Worm (Caenorhabditis elegans) whole organism, young adult: ENCODE results near the gene F49C5.12.
A peak's percentile ranks its signal among the peaks of the same experiment; 100 is the strongest.

Source experiments
- B0019.2 ChIP-seq: fragments of 200-800 bp; sonication (Bioruptor generic); conservative IDR thresholded peaks from 2 replicates; pipeline ENCODE4 v1.3.6; 2022; ENCODE audit warnings: missing genetic modification reagents, missing genetic modification characterization, missing compliant biosample characterization
- B0261.1 ChIP-seq: sonication (generic microtip); optimal IDR thresholded peaks from 2 replicates; lab custom pipeline; 2016; ENCODE audit warnings: mild to moderate bottlenecking, missing genetic modification characterization, moderate library complexity, missing compliant biosample characterization
- C17E4.6 ChIP-seq: fragments of 200-800 bp; sonication (Bioruptor generic); IDR thresholded peaks from 2 replicates; pipeline ENCODE4 v1.3.6; 2022; ENCODE audit warnings: missing genetic modification reagents, missing genetic modification characterization, missing compliant biosample characterization
- F22D6.2 ChIP-seq: sonication (generic microtip); optimal IDR thresholded peaks from 2 replicates; lab custom pipeline; 2016; ENCODE audit warnings: mild to moderate bottlenecking, missing genetic modification characterization, missing compliant biosample characterization
- F39B2.1 ChIP-seq: fragments of 200-800 bp; sonication (Bioruptor generic); IDR thresholded peaks from 2 replicates; pipeline ENCODE4 v1.3.6; 2022; ENCODE audit warnings: missing genetic modification reagents, missing genetic modification characterization, missing compliant biosample characterization
- F52B5.7 ChIP-seq: sonication (generic microtip); optimal IDR thresholded peaks from 2 replicates; lab custom pipeline; 2016; ENCODE audit warnings: mild to moderate bottlenecking, missing genetic modification characterization, missing compliant biosample characterization
- T07F8.4 ChIP-seq: sonication (generic microtip); optimal IDR thresholded peaks from 2 replicates; lab custom pipeline; 2016; ENCODE audit warnings: mild to moderate bottlenecking, missing genetic modification characterization, moderate library complexity, missing compliant biosample characterization
- T26A5.8 ChIP-seq: sonication (generic microtip); optimal IDR thresholded peaks from 2 replicates; lab custom pipeline; 2016; ENCODE audit warnings: missing genetic modification characterization, missing compliant biosample characterization
- Y53F4B.3 ChIP-seq: fragments of 200-800 bp; sonication (Bioruptor generic); IDR thresholded peaks from 2 replicates; pipeline ENCODE4 v1.3.6; 2022; ENCODE audit warnings: missing genetic modification reagents, missing genetic modification characterization, missing compliant biosample characterization
- Y53G8AR.9 ChIP-seq: fragments of 200-800 bp; sonication (Bioruptor generic); conservative IDR thresholded peaks from 2 replicates; pipeline ENCODE4 v1.3.6; 2022; ENCODE audit warnings: missing genetic modification reagents, missing genetic modification characterization, missing compliant biosample characterization
- Y56A3A.18 ChIP-seq: fragments of 200-800 bp; sonication (Bioruptor generic); IDR thresholded peaks from 2 replicates; pipeline ENCODE4 v1.3.6; 2022; ENCODE audit warnings: missing genetic modification reagents, missing genetic modification characterization, missing compliant biosample characterization
- Y67H2A.10 ChIP-seq: fragments of 200-800 bp; sonication (Bioruptor generic); conservative IDR thresholded peaks from 2 replicates; pipeline ENCODE4 v1.3.6; 2022; ENCODE audit warnings: missing genetic modification reagents, missing genetic modification characterization, missing compliant biosample characterization
- Y79H2A.3 ChIP-seq: fragments of 200-800 bp; sonication (Bioruptor generic); conservative IDR thresholded peaks from 2 replicates; pipeline ENCODE4 v1.3.6; 2022; ENCODE audit warnings: missing genetic modification reagents, missing genetic modification characterization, missing compliant biosample characterization
- aptf-2 ChIP-seq: fragments of 200-800 bp; sonication (Bioruptor generic); conservative IDR thresholded peaks from 2 replicates; pipeline ENCODE4 v1.3.6; 2022; ENCODE audit warnings: missing genetic modification reagents, missing genetic modification characterization, missing compliant biosample characterization
- atf-7 ChIP-seq: sonication (generic microtip); optimal IDR thresholded peaks from 2 replicates; lab custom pipeline; 2017; ENCODE audit warnings: mild to moderate bottlenecking, missing genetic modification characterization, missing compliant biosample characterization
- athp-1 ChIP-seq: sonication (generic microtip); optimal IDR thresholded peaks from 2 replicates; lab custom pipeline; 2017; ENCODE audit warnings: mild to moderate bottlenecking, missing genetic modification characterization, missing compliant biosample characterization
- attf-5 ChIP-seq: fragments of 200-800 bp; sonication (Bioruptor generic); optimal IDR thresholded peaks from 2 replicates; lab custom pipeline; 2018; ENCODE audit warnings: mild to moderate bottlenecking, missing genetic modification characterization, missing compliant biosample characterization
- bed-1 ChIP-seq: fragments of 200-800 bp; sonication (Bioruptor generic); IDR thresholded peaks from 2 replicates; pipeline ENCODE4 v1.3.6; 2022; ENCODE audit warnings: missing genetic modification reagents, missing genetic modification characterization, missing compliant biosample characterization
- bed-2 ChIP-seq: fragments of 200-800 bp; sonication (Bioruptor generic); IDR thresholded peaks from 2 replicates; pipeline ENCODE4 v1.3.6; 2022; ENCODE audit warnings: missing genetic modification reagents, missing genetic modification characterization, missing compliant biosample characterization
- cebp-1 ChIP-seq, 2 experiments: fragments of 200-800 bp in 1 of 2; sonication (Bioruptor generic) in 1 of 2; sonication (generic microtip) in 1 of 2; IDR thresholded peaks in 1 of 2; optimal IDR thresholded peaks in 1 of 2; 2 replicates each; pipeline versions ENCODE4 v1.3.6 to Lab custom; 2017 to 2022; ENCODE audit warnings: missing compliant biosample characterization in 2 of 2, missing genetic modification characterization in 2 of 2, mild to moderate bottlenecking in 1 of 2, missing genetic modification reagents in 1 of 2, moderate library complexity in 1 of 2
- cebp-2 ChIP-seq: fragments of 200-800 bp; sonication (Bioruptor generic); IDR thresholded peaks from 2 replicates; pipeline ENCODE4 v1.3.6; 2022; ENCODE audit warnings: missing genetic modification characterization, missing compliant biosample characterization
- ceh-27 ChIP-seq: fragments of 200-800 bp; sonication (Bioruptor generic); optimal IDR thresholded peaks from 2 replicates; lab custom pipeline; 2018; ENCODE audit warnings: mild to moderate bottlenecking, missing genetic modification characterization, moderate library complexity, missing compliant biosample characterization
- ceh-40 ChIP-seq: fragments of 200-800 bp; sonication (Bioruptor generic); IDR thresholded peaks from 2 replicates; pipeline ENCODE4 v1.3.6; 2022; ENCODE audit warnings: missing genetic modification characterization, missing compliant biosample characterization
- ceh-58 ChIP-seq: fragments of 200-800 bp; sonication (Bioruptor generic); IDR thresholded peaks from 2 replicates; pipeline ENCODE4 v1.3.6; 2022; ENCODE audit warnings: missing genetic modification characterization, missing compliant biosample characterization
- ceh-79 ChIP-seq: sonication (generic microtip); optimal IDR thresholded peaks from 2 replicates; lab custom pipeline; 2017; ENCODE audit warnings: mild to moderate bottlenecking, missing genetic modification characterization, missing compliant biosample characterization
- ceh-91 ChIP-seq: fragments of 200-800 bp; sonication (Bioruptor generic); IDR thresholded peaks from 2 replicates; pipeline ENCODE4 v1.3.6; 2022; ENCODE audit warnings: missing genetic modification reagents, missing genetic modification characterization, missing compliant biosample characterization
- chd-7 ChIP-seq: sonication (generic microtip); optimal IDR thresholded peaks from 2 replicates; lab custom pipeline; 2016; ENCODE audit warnings: mild to moderate bottlenecking, missing genetic modification characterization, moderate library complexity, missing compliant biosample characterization
- die-1 ChIP-seq: sonication (generic microtip); optimal IDR thresholded peaks from 2 replicates; lab custom pipeline; 2016; ENCODE audit warnings: missing genotype, mild to moderate bottlenecking, missing genetic modification characterization, missing compliant biosample characterization
- dox-1 ChIP-seq: fragments of 200-800 bp; sonication (Bioruptor generic); IDR thresholded peaks from 2 replicates; pipeline ENCODE4 v1.3.6; 2022; ENCODE audit warnings: missing genetic modification reagents, missing genetic modification characterization, missing compliant biosample characterization
- dpl-1 ChIP-seq: fragments of 150-350 bp; optimal IDR thresholded peaks from 2 replicates; lab custom pipeline; 2014; ENCODE audit warnings: missing biosample characterization, missing genetic modification reagents, missing genetic modification characterization
- hlh-12 ChIP-seq: sonication (generic microtip); optimal IDR thresholded peaks from 2 replicates; lab custom pipeline; 2016; ENCODE audit warnings: missing genetic modification characterization, missing compliant biosample characterization
- hlh-26 ChIP-seq: fragments of 200-800 bp; sonication (Bioruptor generic); conservative IDR thresholded peaks from 2 replicates; pipeline ENCODE4 v1.3.6; 2022; ENCODE audit warnings: missing genetic modification reagents, missing genetic modification characterization, missing compliant biosample characterization
- hmg-1.2 ChIP-seq: fragments of 200-800 bp; sonication (Bioruptor generic); IDR thresholded peaks from 2 replicates; pipeline ENCODE4 v1.3.6; 2022; ENCODE audit warnings: missing genetic modification reagents, missing genetic modification characterization, missing compliant biosample characterization
- lag-1 ChIP-seq: fragments of 200-800 bp; sonication (Bioruptor generic); IDR thresholded peaks from 2 replicates; pipeline ENCODE4 v1.3.6; 2022; ENCODE audit warnings: missing genetic modification reagents, missing genetic modification characterization, missing compliant biosample characterization
- let-526 ChIP-seq: fragments of 200-800 bp; sonication (Bioruptor generic); IDR thresholded peaks from 2 replicates; pipeline ENCODE4 v1.3.6; 2022; ENCODE audit warnings: missing genetic modification reagents, missing genetic modification characterization, missing compliant biosample characterization
- lir-1 ChIP-seq: fragments of 200-800 bp; sonication (Bioruptor generic); conservative IDR thresholded peaks from 2 replicates; pipeline ENCODE4 v1.3.6; 2022; ENCODE audit warnings: missing genetic modification reagents, missing genetic modification characterization, missing compliant biosample characterization
- lsl-1 ChIP-seq: fragments of 200-800 bp; sonication (Bioruptor generic); optimal IDR thresholded peaks from 2 replicates; lab custom pipeline; 2018; ENCODE audit warnings: mild to moderate bottlenecking, missing genetic modification characterization, moderate library complexity, missing compliant biosample characterization
- madf-3 ChIP-seq: fragments of 200-800 bp; sonication (Bioruptor generic); IDR thresholded peaks from 2 replicates; pipeline ENCODE4 v1.3.6; 2022; ENCODE audit warnings: missing genetic modification reagents, missing genetic modification characterization, missing compliant biosample characterization
- madf-8 ChIP-seq: fragments of 200-800 bp; sonication (Bioruptor generic); conservative IDR thresholded peaks from 2 replicates; pipeline ENCODE4 v1.3.6; 2022; ENCODE audit warnings: missing genetic modification reagents, missing genetic modification characterization, missing compliant biosample characterization
- mel-28 ChIP-seq: sonication (generic microtip); optimal IDR thresholded peaks from 2 replicates; lab custom pipeline; 2016; ENCODE audit warnings: borderline replicate concordance, mild to moderate bottlenecking, missing genetic modification characterization, missing compliant biosample characterization
- nfya-2 ChIP-seq: fragments of 200-800 bp; sonication (Bioruptor generic); IDR thresholded peaks from 2 replicates; pipeline ENCODE4 v1.3.6; 2022; ENCODE audit warnings: missing genetic modification reagents, missing genetic modification characterization, missing compliant biosample characterization
- nhr-179 ChIP-seq: sonication (generic microtip); optimal IDR thresholded peaks from 2 replicates; lab custom pipeline; 2016; ENCODE audit warnings: mild to moderate bottlenecking, missing genetic modification characterization, missing compliant biosample characterization
- nhr-80 ChIP-seq: sonication (generic microtip); optimal IDR thresholded peaks from 2 replicates; lab custom pipeline; 2016; ENCODE audit warnings: missing genetic modification characterization, missing compliant biosample characterization
- pbrm-1 ChIP-seq: fragments of 200-800 bp; sonication (Bioruptor generic); IDR thresholded peaks from 2 replicates; pipeline ENCODE4 v1.3.6; 2022; ENCODE audit warnings: missing genetic modification reagents, missing genetic modification characterization, missing compliant biosample characterization
- rcor-1 ChIP-seq: fragments of 200-800 bp; sonication (Bioruptor generic); IDR thresholded peaks from 2 replicates; pipeline ENCODE4 v1.3.6; 2022; ENCODE audit warnings: missing genetic modification reagents, missing genetic modification characterization, missing compliant biosample characterization
- sdz-38 ChIP-seq: sonication (generic microtip); optimal IDR thresholded peaks from 2 replicates; lab custom pipeline; 2016; ENCODE audit warnings: missing genotype, missing genetic modification characterization, missing compliant biosample characterization
- somi-1 ChIP-seq: fragments of 200-800 bp; sonication (Bioruptor generic); optimal IDR thresholded peaks from 2 replicates; lab custom pipeline; 2018; ENCODE audit warnings: mild to moderate bottlenecking, missing genetic modification characterization, missing compliant biosample characterization
- tlf-1 ChIP-seq: fragments of 200-800 bp; sonication (Bioruptor generic); optimal IDR thresholded peaks from 2 replicates; lab custom pipeline; 2018; ENCODE audit warnings: mild to moderate bottlenecking, missing genetic modification characterization, missing compliant biosample characterization
- unc-130 ChIP-seq: sonication (generic microtip); optimal IDR thresholded peaks from 2 replicates; lab custom pipeline; 2016; ENCODE audit warnings: missing genetic modification reagents, missing genetic modification characterization, missing compliant biosample characterization
- ztf-3 ChIP-seq: fragments of 200-800 bp; sonication (Bioruptor generic); optimal IDR thresholded peaks from 2 replicates; lab custom pipeline; 2018; ENCODE audit warnings: mild to moderate bottlenecking, missing genetic modification characterization, missing compliant biosample characterization

Gene F49C5.12

ce11 chrII:12542594-12542997 lies 17.5 kb downstream of the F49C5.12 start (continued):
- TF ChIP-seq bed-2 (GFP tag; lab: Robert Waterston, UW) (no peak), B0261.1 (tag; lab: Kevin White, UChicago) (peak; percentile 68), unc-130 (GFP tag; lab: Kevin White, UChicago) (peak; percentile 5), F22D6.2 (no peak), T26A5.8 (tag; lab: Kevin White, UChicago) (no peak), ceh-40 (GFP tag; lab: Robert Waterston, UW) (no peak), chd-7 (tag; lab: Kevin White, UChicago) (no peak), madf-8 (GFP tag; lab: Robert Waterston, UW) (no peak), die-1 (tag; lab: Kevin White, UChicago) (peak; percentile 69), Y53F4B.3 (GFP tag; lab: Robert Waterston, UW) (no peak), ztf-3 (no peak), lsl-1 (GFP tag; lab: Kevin White, UChicago) (no peak), bed-1 (GFP tag; lab: Robert Waterston, UW) (no peak), mel-28 (tag; lab: Kevin White, UChicago) (no peak), atf-7 (peak; percentile 20), ceh-58 (GFP tag; lab: Robert Waterston, UW) (no peak), nhr-179 (tag; lab: Kevin White, UChicago) (no peak), F52B5.7 (no peak), somi-1 (GFP tag; lab: Kevin White, UChicago) (no peak), hmg-1.2 (GFP tag; lab: Robert Waterston, UW) (peak; percentile 48), T07F8.4 (tag; lab: Kevin White, UChicago) (no peak), madf-3 (no peak), lir-1 (GFP tag; lab: Robert Waterston, UW) (no peak), F39B2.1 (GFP tag; lab: Robert Waterston, UW) (no peak), Y53G8AR.9 (GFP tag; lab: Robert Waterston, UW) (no peak), tlf-1 (GFP tag; lab: Kevin White, UChicago) (no peak), C17E4.6 (no peak), rcor-1 (GFP tag; lab: Robert Waterston, UW) (0 out of 2 replicates have a peak, but pooled peaks have one; percentile 34), Y79H2A.3 (no peak), B0019.2 (GFP tag; lab: Robert Waterston, UW) (no peak), let-526 (GFP tag; lab: Robert Waterston, UW) (no peak), cebp-1 (GFP tag; IDR thresholded peaks at IDR 0.05; lab: Robert Waterston, UW) (no peak), cebp-1 (tag; optimal IDR thresholded peaks at IDR 0.05; lab: Kevin White, UChicago) (no peak), hlh-26 (no peak), ceh-27 (GFP tag; lab: Kevin White, UChicago) (no peak), ceh-79 (tag; lab: Kevin White, UChicago) (no peak), cebp-2 (GFP tag; lab: Robert Waterston, UW) (0 out of 2 replicates have a peak, but pooled peaks have one; percentile 21), athp-1 (peak; percentile 19), Y67H2A.10 (GFP tag; lab: Robert Waterston, UW) (no peak), sdz-38 (tag; lab: Kevin White, UChicago) (no peak), lag-1 (GFP tag; lab: Robert Waterston, UW) (no peak), pbrm-1 (GFP tag; lab: Robert Waterston, UW) (no peak), aptf-2 (GFP tag; lab: Robert Waterston, UW) (no peak), Y56A3A.18 (GFP tag; lab: Robert Waterston, UW) (no peak), hlh-12 (tag; lab: Kevin White, UChicago) (no peak), ceh-91 (no peak), dpl-1 (GFP tag; lab: Kevin White, UChicago) (no peak), nfya-2 (GFP tag; lab: Robert Waterston, UW) (no peak), dox-1 (GFP tag; lab: Robert Waterston, UW) (peak; percentile 57; the same call in 1 of the 2 replicates), attf-5 (no peak), nhr-80 (tag; lab: Kevin White, UChicago) (peak; percentile 39)
